Fruit fly (Drosophila melanogaster): ENCODE measurements around the gene Srrm1.

Gene Srrm1

dm6 chr3L:13006490-13006889 lies 30.1 kb upstream of the Srrm1 start, which contains the start of gene CG11263 (continued):
- TF ChIP-seq CG11695 (GFP tag; IDR thresholded peaks at IDR 0.05) (peak; percentile 26; the same call in 1 of the 3 replicates), slou (GFP tag; optimal IDR thresholded peaks at IDR 0.05) (peak; percentile 64), Dfd (GFP tag; optimal IDR thresholded peaks at IDR 0.05) (no peak), YL-1 (GFP tag; optimal IDR thresholded peaks at IDR 0.05) (no peak), CG5953 (GFP tag; IDR thresholded peaks at IDR 0.05) (no peak), CG17829 (tag; optimal IDR thresholded peaks at IDR 0.05) (peak; percentile 21), Six4 (GFP tag; optimal IDR thresholded peaks at IDR 0.05) (peak; percentile 6), Fer2 (tag; optimal IDR thresholded peaks at IDR 0.05) (no peak), CG11456 (GFP tag; IDR thresholded peaks at IDR 0.05) (0 out of 3 replicates have a peak, but pooled peaks have one; percentile 60), bab2 (GFP tag; optimal IDR thresholded peaks at IDR 0.05) (peak; percentile 50), ftz-f1 (GFP tag; optimal IDR thresholded peaks at IDR 0.05) (no peak), Rx (GFP tag; IDR thresholded peaks at IDR 0.05) (no peak), CG1792 (GFP tag; optimal IDR thresholded peaks at IDR 0.05) (peak; percentile 38), az2 (GFP tag; optimal IDR thresholded peaks at IDR 0.05) (peak; percentile 36), gfzf (GFP tag; optimal IDR thresholded peaks at IDR 0.05) (peak; percentile 53), Hr39 (optimal IDR thresholded peaks at IDR 0.05) (no peak), salm (tag; optimal IDR thresholded peaks at IDR 0.05) (no peak), wor (GFP tag; IDR thresholded peaks at IDR 0.05) (no peak), Opbp (GFP tag; IDR thresholded peaks at IDR 0.05; ENCODE audit: partially characterized antibody) (peak; percentile 86), CG10654 (GFP tag; optimal IDR thresholded peaks at IDR 0.05) (no peak), Trl (optimal IDR thresholded peaks at IDR 0.05) (no peak), Trl (GFP tag; optimal IDR thresholded peaks at IDR 0.05) (peak; percentile 72), CkIIα-i1 (GFP tag; IDR thresholded peaks at IDR 0.05) (no peak), PHDP (tag; optimal IDR thresholded peaks at IDR 0.05) (peak; percentile 45), Dll (GFP tag; IDR thresholded peaks at IDR 0.05; ENCODE audit: partially characterized antibody) (peak; percentile 86), yki (optimal IDR thresholded peaks at IDR 0.05) (no peak), CG10274 (GFP tag; optimal IDR thresholded peaks at IDR 0.05) (no peak), Poxn (GFP tag; IDR thresholded peaks at IDR 0.05) (no peak), CG13775 (GFP tag; optimal IDR thresholded peaks at IDR 0.05) (peak; percentile 12), rib (GFP tag; IDR thresholded peaks at IDR 0.05) (no peak), CG34422 (GFP tag; IDR thresholded peaks at IDR 0.05) (peak; percentile 59; the same call in 1 of the 3 replicates), pfk (GFP tag; optimal IDR thresholded peaks at IDR 0.05) (no peak), Xrp1 (GFP tag; IDR thresholded peaks at IDR 0.05) (peak; percentile 60; the same call in 1 of the 2 replicates), onecut (GFP tag; IDR thresholded peaks at IDR 0.05) (peak; percentile 67), CG8478 (optimal IDR thresholded peaks at IDR 0.05) (no peak), CG31388 (GFP tag; optimal IDR thresholded peaks at IDR 0.05) (no peak), NfI (GFP tag; optimal IDR thresholded peaks at IDR 0.05) (peak; percentile 34), TFAM (GFP tag; optimal IDR thresholded peaks at IDR 0.05) (no peak), sima (GFP tag; optimal IDR thresholded peaks at IDR 0.05) (no peak), D19A (tag; optimal IDR thresholded peaks at IDR 0.05) (peak; percentile 44), CG7372 (GFP tag; IDR thresholded peaks at IDR 0.05) (no peak), CG4424 (GFP tag; optimal IDR thresholded peaks at IDR 0.05) (peak; percentile 56), CG7556 (GFP tag; optimal IDR thresholded peaks at IDR 0.05) (no peak), Gsc (GFP tag; IDR thresholded peaks at IDR 0.05) (no peak), CG9215 (GFP tag; IDR thresholded peaks at IDR 0.05) (no peak), CG8359 (GFP tag; optimal IDR thresholded peaks at IDR 0.05; ENCODE audit: borderline replicate concordance) (no peak), GATAe (GFP tag; conservative IDR thresholded peaks at IDR 0.05) (no peak), CG3163 (GFP tag; optimal IDR thresholded peaks at IDR 0.05) (peak; percentile 37), sim (GFP tag; IDR thresholded peaks at IDR 0.05) (no peak), trh (GFP tag; optimal IDR thresholded peaks at IDR 0.05) (no peak), CG12299 (tag; optimal IDR thresholded peaks at IDR 0.05) (no peak), ham (GFP tag; IDR thresholded peaks at IDR 0.05) (no peak), CG34376 (GFP tag; optimal IDR thresholded peaks at IDR 0.05) (peak; percentile 12), slbo (GFP tag; IDR thresholded peaks at IDR 0.05) (no peak; the same call in 1 of the 2 replicates)
